In the genomic region with DNA sequence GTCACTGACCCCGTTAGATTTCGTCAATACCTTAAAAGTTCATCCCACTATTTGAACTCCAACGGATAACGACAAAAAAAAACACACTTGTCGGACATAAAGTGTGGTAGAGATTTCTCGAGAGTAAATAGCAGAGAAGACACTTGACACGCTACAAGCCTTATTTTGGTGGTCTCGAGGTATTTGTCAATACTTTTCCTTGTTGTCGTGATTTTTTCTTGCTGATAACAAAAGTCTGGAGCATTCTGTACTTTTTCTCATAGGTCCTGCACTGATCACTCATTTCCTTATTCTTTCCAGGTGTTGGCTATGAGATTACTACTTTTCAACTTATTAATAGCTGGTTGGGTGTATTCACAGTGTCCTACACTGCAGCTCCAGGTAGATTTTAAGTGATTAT, we compare ENCODE assay signal across 2 worm cellular contexts.
A peak's percentile ranks its signal among the peaks of the same experiment; 100 is the strongest.
TF ChIP-seq lines count a peak whose summit lies in the region.

A gene (plus strand): TSS at position 301 of the 400 bp plus-strand sequence.

TF ChIP-seq in whole organism, L3 larva, 47 proteins besides CTCF, POLR2A, EP300 and RAD21:
- TF ChIP-seq pqm-1 (tag; optimal IDR thresholded peaks at IDR 0.05; lab: Kevin White, UChicago) (no peak), ztf-11 (tag; optimal IDR thresholded peaks at IDR 0.05; lab: Kevin White, UChicago) (no peak), pha-4 (tag; optimal IDR thresholded peaks at IDR 0.05; lab: Kevin White, UChicago) (peak; percentile 39)

TF ChIP-seq in whole organism, L4 larva, 104 proteins besides CTCF, POLR2A, EP300 and RAD21:
- TF ChIP-seq pha-4 (GFP tag; IDR thresholded peaks at IDR 0.05; lab: Robert Waterston, UW) (no peak), pha-4 (tag; optimal IDR thresholded peaks at IDR 0.05; lab: Kevin White, UChicago) (peak; percentile 5), Y105C5A.15 (GFP tag; IDR thresholded peaks at IDR 0.05; lab: Robert Waterston, UW) (no peak)
